Worm (Caenorhabditis elegans) whole organism, midembryonic: ENCODE data around the gene Y43D4A.2.

Experiments used
- T22C8.4 ChIP-seq: fragments of 200-800 bp; sonication (Bioruptor generic); IDR thresholded peaks from 2 replicates; pipeline ENCODE4 v1.3.6; 2022; ENCODE audit warnings: missing genetic modification characterization, missing compliant biosample characterization
- cog-1 ChIP-seq: sonication (generic microtip); optimal IDR thresholded peaks from 2 replicates; lab custom pipeline; 2016; ENCODE audit warnings: missing genetic modification characterization, missing compliant biosample characterization
- flt-1 ChIP-seq: fragments of 200-800 bp; sonication (Bioruptor generic); IDR thresholded peaks from 2 replicates; pipeline ENCODE4 v1.3.6; 2022; ENCODE audit warnings: missing genetic modification characterization, missing compliant biosample characterization
- klf-2 ChIP-seq: fragments of 200-800 bp; sonication (Bioruptor generic); conservative IDR thresholded peaks from 2 replicates; pipeline ENCODE4 v1.3.6; 2022; ENCODE audit warnings: missing genetic modification reagents, missing genetic modification characterization, missing compliant biosample characterization
- med-1 ChIP-seq: sonication (generic microtip); optimal IDR thresholded peaks from 2 replicates; lab custom pipeline; 2017; ENCODE audit warnings: missing genetic modification characterization, mild to moderate bottlenecking, missing compliant biosample characterization, antibody characterized with exemption, missing genetic modification reagents; ENCODE audit not compliant: insufficient read depth
- ref-1 ChIP-seq: fragments of 200-800 bp; sonication (Bioruptor generic); conservative IDR thresholded peaks from 2 replicates; pipeline ENCODE4 v1.3.6; 2022; ENCODE audit warnings: missing genetic modification reagents, missing genetic modification characterization, missing compliant biosample characterization
- tab-1 ChIP-seq: fragments of 200-800 bp; sonication (Bioruptor generic); IDR thresholded peaks from 2 replicates; pipeline ENCODE4 v1.3.6; 2022; ENCODE audit warnings: missing genetic modification characterization, missing compliant biosample characterization
- ztf-23 ChIP-seq: fragments of 200-800 bp; sonication (Bioruptor generic); IDR thresholded peaks from 2 replicates; pipeline ENCODE4 v1.3.6; 2022; ENCODE audit warnings: missing genetic modification reagents, missing genetic modification characterization, missing compliant biosample characterization
- ztf-29 ChIP-seq: fragments of 200-800 bp; sonication (Bioruptor generic); IDR thresholded peaks from 2 replicates; pipeline ENCODE4 v1.3.6; 2022; ENCODE audit warnings: missing genetic modification reagents, missing genetic modification characterization, missing compliant biosample characterization

The Y43D4A.2 gene

DNA sequence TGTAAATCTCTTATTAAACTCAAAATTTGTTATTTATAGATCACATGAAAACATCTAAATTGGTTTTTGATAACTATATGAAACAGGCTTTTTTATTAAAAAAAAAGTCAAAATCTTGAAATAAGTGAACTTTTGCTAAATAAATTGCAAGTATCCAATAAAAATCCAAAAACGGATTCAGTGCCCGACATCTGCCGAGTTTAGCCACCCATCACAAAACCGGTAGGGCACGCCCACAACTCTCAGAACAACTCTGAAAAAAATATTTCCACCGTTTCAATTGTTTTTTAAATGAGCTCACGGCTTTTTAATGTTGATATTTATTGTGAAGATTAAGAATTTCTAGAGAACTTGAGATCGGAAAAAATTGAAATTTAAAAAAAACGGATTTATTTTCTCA is 46.0 kb downstream of the Y43D4A.2 start:
- TF ChIP-seq med-1 (GFP tag; lab: Kevin White, UChicago) (no peak), ztf-29 (GFP tag; lab: Robert Waterston, UW) (no peak), tab-1 (GFP tag; lab: Robert Waterston, UW) (no peak), ref-1 (GFP tag; lab: Robert Waterston, UW) (no peak), ztf-23 (no peak), T22C8.4 (GFP tag; lab: Robert Waterston, UW) (no peak), cog-1 (tag; lab: Kevin White, UChicago) (no peak), klf-2 (GFP tag; lab: Robert Waterston, UW) (no peak)

- TF ChIP-seq med-1 (GFP tag; lab: Kevin White, UChicago) (no peak), ztf-23 (no peak), ref-1 (GFP tag; lab: Robert Waterston, UW) (no peak), cog-1 (tag; lab: Kevin White, UChicago) (no peak), tab-1 (GFP tag; lab: Robert Waterston, UW) (no peak)
These were observed 48.7 kb downstream of the Y43D4A.2 start for ce11 chrIV:16706950-16707349.

ce11 chrIV:16696422-16696821 is 59.2 kb downstream of the Y43D4A.2 start:
- TF ChIP-seq med-1 (GFP tag; lab: Kevin White, UChicago) (no peak), ztf-23 (no peak), ref-1 (GFP tag; lab: Robert Waterston, UW) (no peak), ztf-29 (GFP tag; lab: Robert Waterston, UW) (no peak), cog-1 (tag; lab: Kevin White, UChicago) (no peak), tab-1 (GFP tag; lab: Robert Waterston, UW) (no peak), flt-1 (GFP tag; lab: Robert Waterston, UW) (no peak), T22C8.4 (GFP tag; lab: Robert Waterston, UW) (no peak)
